Fruit fly (Drosophila melanogaster) whole organism, embryonic: ENCODE results near the gene CG34290.

Experiments
- CG10267 ChIP-seq: fragments of 200-800 bp; sonication (Bioruptor generic); optimal IDR thresholded peaks from 2 replicates; lab custom pipeline; 2018; ENCODE audit warnings: missing biosample characterization, mild to moderate bottlenecking, missing genetic modification characterization, moderate library complexity
- CG10654 ChIP-seq: fragments of 200-800 bp; sonication (Bioruptor generic); optimal IDR thresholded peaks from 2 replicates; lab custom pipeline; 2016; ENCODE audit warnings: missing biosample characterization, missing genetic modification characterization
- CG11093 ChIP-seq: fragments of 200-800 bp; sonication (Bioruptor generic); IDR thresholded peaks from 3 replicates; pipeline ENCODE4 v1.3.6; 2022; ENCODE audit warnings: missing biosample characterization, missing genetic modification characterization
- CG11398 ChIP-seq: fragments of 200-800 bp; sonication (Bioruptor generic); optimal IDR thresholded peaks from 2 replicates; lab custom pipeline; 2016; ENCODE audit warnings: missing biosample characterization, missing genetic modification characterization
- CG11456 ChIP-seq: fragments of 200-800 bp; sonication (Bioruptor generic); IDR thresholded peaks from 3 replicates; pipeline ENCODE4 v1.3.6; 2022; ENCODE audit warnings: missing biosample characterization, missing genetic modification characterization
- CG11696 ChIP-seq: fragments of 200-800 bp; sonication (Bioruptor generic); IDR thresholded peaks from 2 replicates; pipeline ENCODE4 v1.3.6; 2022; ENCODE audit warnings: missing biosample characterization, missing genetic modification characterization
- CG12299 ChIP-seq: fragments of 200-800 bp; sonication (Bioruptor generic); optimal IDR thresholded peaks from 2 replicates; lab custom pipeline; 2018; ENCODE audit warnings: missing biosample characterization, mild to moderate bottlenecking, missing genetic modification characterization
- CG1529 ChIP-seq: fragments of 200-800 bp; sonication (Bioruptor generic); optimal IDR thresholded peaks from 3 replicates; lab custom pipeline; 2018; ENCODE audit warnings: missing biosample characterization, missing genetic modification characterization
- CG15601 ChIP-seq: fragments of 200-800 bp; sonication (Bioruptor generic); optimal IDR thresholded peaks from 3 replicates; lab custom pipeline; 2019; ENCODE audit warnings: missing biosample characterization, mild to moderate bottlenecking, missing genetic modification characterization, moderate library complexity
- CG1603 ChIP-seq: fragments of 200-800 bp; sonication (Bioruptor generic); optimal IDR thresholded peaks from 2 replicates; lab custom pipeline; 2019; ENCODE audit warnings: missing biosample characterization, mild to moderate bottlenecking, missing genetic modification characterization, moderate library complexity
- CG2875 ChIP-seq: fragments of 200-800 bp; sonication (Bioruptor generic); optimal IDR thresholded peaks from 2 replicates; lab custom pipeline; 2017; ENCODE audit warnings: missing biosample characterization, mild to moderate bottlenecking, missing genetic modification characterization, missing genetic modification reagents
- CG32532 ChIP-seq: fragments of 200-800 bp; sonication (Bioruptor generic); IDR thresholded peaks from 2 replicates; pipeline ENCODE4 v1.3.6; 2022; ENCODE audit warnings: missing biosample characterization, missing genetic modification characterization
- CG3726 ChIP-seq: fragments of 200-800 bp; sonication (Bioruptor generic); IDR thresholded peaks from 3 replicates; pipeline ENCODE4, ENCODE4 v1.3.6; 2022; ENCODE audit warnings: missing biosample characterization, missing genetic modification characterization
- CG3847 ChIP-seq: fragments of 200-800 bp; sonication (Bioruptor generic); IDR thresholded peaks from 2 replicates; pipeline ENCODE4 v1.3.6; 2022; ENCODE audit warnings: missing biosample characterization, missing genetic modification characterization
- CG5953 ChIP-seq: fragments of 200-800 bp; sonication (Bioruptor generic); IDR thresholded peaks from 2 replicates; pipeline ENCODE4 v1.3.6; 2022; ENCODE audit warnings: missing biosample characterization, missing genetic modification characterization
- CG7786 ChIP-seq: fragments of 200-800 bp; sonication (Bioruptor generic); optimal IDR thresholded peaks from 2 replicates; lab custom pipeline; 2016; ENCODE audit warnings: missing biosample characterization, missing genetic modification characterization
- CG9727 ChIP-seq: fragments of 200-800 bp; sonication (Bioruptor generic); optimal IDR thresholded peaks from 3 replicates; lab custom pipeline; 2017; ENCODE audit warnings: missing biosample characterization, mild to moderate bottlenecking, missing genetic modification characterization
- D19B ChIP-seq: fragments of 200-800 bp; sonication (Bioruptor generic); optimal IDR thresholded peaks from 2 replicates; lab custom pipeline; 2017; ENCODE audit warnings: missing biosample characterization, mild to moderate bottlenecking, missing genetic modification characterization
- Dbx ChIP-seq: fragments of 200-800 bp; sonication (Bioruptor generic); IDR thresholded peaks from 3 replicates; pipeline ENCODE4 v1.3.6; 2022; ENCODE audit warnings: missing biosample characterization, missing genetic modification characterization
- Deaf1 ChIP-seq: fragments of 200-800 bp; optimal IDR thresholded peaks from 3 replicates; lab custom pipeline; 2019; ENCODE audit warnings: missing biosample characterization, mild to moderate bottlenecking, missing genetic modification characterization, moderate library complexity
- Doc3 ChIP-seq: fragments of 200-800 bp; sonication (Bioruptor generic); IDR thresholded peaks from 3 replicates; pipeline ENCODE4 v1.3.6; 2022; ENCODE audit warnings: missing biosample characterization, missing genetic modification characterization; ENCODE audit not compliant: partially characterized antibody
- Dp ChIP-seq: fragments of 200-800 bp; sonication (Bioruptor generic); optimal IDR thresholded peaks from 2 replicates; lab custom pipeline; 2018; ENCODE audit warnings: missing biosample characterization, mild to moderate bottlenecking, missing genetic modification characterization, moderate library complexity
- Fer2 ChIP-seq: fragments of 200-800 bp; sonication (Bioruptor generic); optimal IDR thresholded peaks from 2 replicates; lab custom pipeline; 2018; ENCODE audit warnings: missing biosample characterization, mild to moderate bottlenecking, missing genetic modification characterization, moderate library complexity
- Gsc ChIP-seq: fragments of 200-800 bp; sonication (Bioruptor generic); IDR thresholded peaks from 2 replicates; pipeline ENCODE4 v1.3.6; 2022; ENCODE audit warnings: missing biosample characterization, missing genetic modification characterization
- Hey ChIP-seq: fragments of 200-800 bp; sonication (Bioruptor generic); optimal IDR thresholded peaks from 3 replicates; lab custom pipeline; 2018; ENCODE audit warnings: missing biosample characterization, mild to moderate bottlenecking, missing genetic modification characterization
- Hmr ChIP-seq: fragments of 200-800 bp; sonication (Bioruptor generic); optimal IDR thresholded peaks from 3 replicates; lab custom pipeline; 2017; ENCODE audit warnings: mild to moderate bottlenecking, missing biosample characterization, missing genetic modification reagents, missing genetic modification characterization
- Hsf ChIP-seq: fragments of 200-800 bp; sonication (Bioruptor generic); optimal IDR thresholded peaks from 3 replicates; lab custom pipeline; 2016; ENCODE audit warnings: missing biosample characterization, missing genetic modification characterization
- Optix ChIP-seq: fragments of 200-800 bp; sonication (Bioruptor generic); IDR thresholded peaks from 3 replicates; pipeline ENCODE4 v1.3.6; 2022; ENCODE audit warnings: missing biosample characterization, missing genetic modification characterization
- Pdp1 ChIP-seq, 2 experiments: fragments of 200-800 bp; sonication (Bioruptor generic); optimal IDR thresholded peaks; 3 replicates each; lab custom pipeline; 2016; ENCODE audit warnings: missing biosample characterization in 2 of 2, missing genetic modification characterization in 2 of 2, mild to moderate bottlenecking in 1 of 2, moderate library complexity in 1 of 2
- Poxn ChIP-seq: fragments of 200-800 bp; sonication (Bioruptor generic); IDR thresholded peaks from 2 replicates; pipeline ENCODE4 v1.3.6; 2022; ENCODE audit warnings: missing biosample characterization, missing genetic modification characterization
- Ravus ChIP-seq: fragments of 200-800 bp; sonication (Bioruptor generic); IDR thresholded peaks from 2 replicates; pipeline ENCODE4 v1.3.6; 2022; ENCODE audit warnings: missing biosample characterization, missing genetic modification characterization
- Sry-δ ChIP-seq: fragments of 200-800 bp; sonication (Bioruptor generic); optimal IDR thresholded peaks from 2 replicates; lab custom pipeline; 2016; ENCODE audit warnings: missing biosample characterization, missing genetic modification characterization
- Trl ChIP-seq, 3 experiments: fragments of >200 bp in 2 of 3; fragments of 200-800 bp in 1 of 3; sonication (Bioruptor generic) in 1 of 3; optimal IDR thresholded peaks; 2 replicates in 1 of 3; 3 replicates in 2 of 3; lab custom pipeline; 2016 to 2017; ENCODE audit warnings: missing biosample characterization in 1 of 3, missing genetic modification characterization in 1 of 3
- cas ChIP-seq: fragments of 200-800 bp; sonication (Bioruptor generic); IDR thresholded peaks from 2 replicates; pipeline ENCODE4 v1.3.6; 2022; ENCODE audit warnings: missing biosample characterization, missing genetic modification characterization
- danr ChIP-seq: fragments of 200-800 bp; sonication (Bioruptor generic); IDR thresholded peaks from 2 replicates; pipeline ENCODE4 v1.3.6; 2022; ENCODE audit warnings: missing biosample characterization, missing genetic modification characterization
- dmrt11E ChIP-seq: fragments of 200-800 bp; sonication (Bioruptor generic); optimal IDR thresholded peaks from 3 replicates; lab custom pipeline; 2018; ENCODE audit warnings: missing biosample characterization, mild to moderate bottlenecking, missing genetic modification characterization, moderate library complexity
- esg ChIP-seq: fragments of 200-800 bp; sonication (Bioruptor generic); conservative IDR thresholded peaks from 2 replicates; pipeline ENCODE4 v1.3.6; 2022; ENCODE audit warnings: missing biosample characterization, missing genetic modification characterization
- gce ChIP-seq: fragments of 200-800 bp; sonication (Bioruptor generic); IDR thresholded peaks from 3 replicates; pipeline ENCODE4 v1.3.6; 2022; ENCODE audit warnings: missing biosample characterization, missing genetic modification characterization
- gem ChIP-seq: fragments of 200-800 bp; sonication (Bioruptor generic); optimal IDR thresholded peaks from 2 replicates; lab custom pipeline; 2019; ENCODE audit warnings: missing biosample characterization, mild to moderate bottlenecking, missing genetic modification characterization, moderate library complexity
- grau ChIP-seq: fragments of 200-800 bp; optimal IDR thresholded peaks from 3 replicates; lab custom pipeline; 2019; ENCODE audit warnings: missing biosample characterization, mild to moderate bottlenecking, missing genetic modification characterization, moderate library complexity
- gro ChIP-seq: fragments of 200-800 bp; sonication (Bioruptor generic); optimal IDR thresholded peaks from 2 replicates; lab custom pipeline; 2016; ENCODE audit warnings: missing biosample characterization, missing genetic modification characterization
- hbn ChIP-seq: fragments of 200-800 bp; sonication (Bioruptor generic); IDR thresholded peaks from 2 replicates; pipeline ENCODE4 v1.3.6; 2022; ENCODE audit warnings: missing biosample characterization, missing genetic modification characterization; ENCODE audit not compliant: partially characterized antibody
- hkb ChIP-seq, 2 experiments: fragments of 200-800 bp in 1 of 2; fragments of >200 bp in 1 of 2; sonication (Bioruptor generic) in 1 of 2; IDR thresholded peaks in 1 of 2; optimal IDR thresholded peaks in 1 of 2; 2 replicates each; pipeline versions ENCODE4 v1.3.6 to Lab custom; 2017 to 2022; ENCODE audit warnings: missing biosample characterization in 1 of 2, missing genetic modification characterization in 1 of 2
- ken ChIP-seq: fragments of 200-800 bp; sonication (Bioruptor generic); IDR thresholded peaks from 3 replicates; pipeline ENCODE4 v1.3.6; 2022; ENCODE audit warnings: missing biosample characterization, missing genetic modification characterization
- nmo ChIP-seq: fragments of 200-800 bp; sonication (Bioruptor generic); optimal IDR thresholded peaks from 2 replicates; lab custom pipeline; 2018; ENCODE audit warnings: missing biosample characterization, mild to moderate bottlenecking, missing genetic modification characterization, moderate library complexity
- odd ChIP-seq: fragments of 200-800 bp; sonication (Bioruptor generic); optimal IDR thresholded peaks from 2 replicates; lab custom pipeline; 2017; ENCODE audit warnings: missing biosample characterization, mild to moderate bottlenecking, missing genetic modification characterization
- sd ChIP-seq: fragments of 200-800 bp; sonication (Bioruptor generic); optimal IDR thresholded peaks from 3 replicates; lab custom pipeline; 2018; ENCODE audit warnings: missing biosample characterization, mild to moderate bottlenecking, missing genetic modification characterization, moderate library complexity
- stwl ChIP-seq: fragments of 200-800 bp; sonication (Bioruptor generic); optimal IDR thresholded peaks from 3 replicates; lab custom pipeline; 2018; ENCODE audit warnings: missing biosample characterization, mild to moderate bottlenecking, missing genetic modification characterization, moderate library complexity
- unpg ChIP-seq: fragments of 200-800 bp; sonication (Bioruptor generic); optimal IDR thresholded peaks from 3 replicates; lab custom pipeline; 2018; ENCODE audit warnings: missing biosample characterization, mild to moderate bottlenecking, missing genetic modification characterization, moderate library complexity

CG34290 gene

DNA sequence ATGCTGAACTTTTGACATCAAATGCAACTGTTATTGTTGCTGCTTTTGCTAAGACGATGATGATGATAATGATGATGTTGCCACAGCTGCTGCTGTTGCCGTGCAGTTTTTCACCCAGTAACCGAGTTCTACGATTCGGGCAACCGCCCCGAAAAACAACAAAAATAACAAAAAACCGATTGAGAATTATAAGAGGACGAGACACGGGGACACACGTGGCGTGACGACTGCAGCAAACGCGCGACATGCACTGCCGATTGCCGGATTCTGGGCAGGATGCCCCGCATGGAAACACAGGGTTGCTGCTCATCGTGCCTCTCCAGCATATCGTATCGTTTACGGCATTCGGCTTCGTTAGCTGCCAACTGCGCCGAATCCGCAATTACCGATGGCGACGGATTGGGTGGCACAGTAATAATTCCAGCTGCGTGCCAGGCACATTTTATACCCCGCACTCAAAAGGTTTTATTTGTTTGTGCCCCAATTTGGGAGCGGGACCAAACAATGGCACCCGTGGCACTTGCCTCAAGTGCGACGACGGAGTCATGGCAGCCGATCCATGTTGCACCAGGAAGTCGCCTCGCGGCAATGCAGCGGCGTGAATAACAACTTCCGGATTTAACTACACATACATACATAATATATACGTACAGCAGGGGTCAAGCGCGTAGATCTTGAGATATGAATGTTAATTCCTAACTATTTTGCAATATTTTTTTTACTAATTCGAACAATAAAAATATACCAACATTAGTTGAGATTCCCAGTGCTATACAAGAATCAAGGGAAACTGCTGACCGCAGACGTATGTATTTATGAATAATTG, 25.8 kb downstream of the CG34290 start (continued):
- no peak for TF ChIP-seq CG10267 (tag; lab: Kevin White, UChicago)
- no peak for TF ChIP-seq CG9727 (GFP tag; lab: Kevin White, UChicago)
- TF ChIP-seq Trl (optimal IDR thresholded peaks at IDR 0.05; lab: Kevin White, UChicago), result no peak
- no peak for TF ChIP-seq Trl (GFP tag; optimal IDR thresholded peaks at IDR 0.05; lab: Kevin White, UChicago)
- no peak for TF ChIP-seq Sry-δ (GFP tag; lab: Kevin White, UChicago)
- no peak for TF ChIP-seq CG11093 (GFP tag; lab: Robert Waterston, UW)
- 0 out of 2 replicates have a peak, but pooled peaks have one; percentile 65 for TF ChIP-seq CG11696 (GFP tag; lab: Robert Waterston, UW)
- no peak for TF ChIP-seq CG15601 (tag; lab: Kevin White, UChicago)
- no peak for TF ChIP-seq CG1603 (tag; lab: Kevin White, UChicago)
- no peak for TF ChIP-seq Fer2 (tag; lab: Kevin White, UChicago)
- TF ChIP-seq Ravus (GFP tag; lab: Robert Waterston, UW), result no peak
- TF ChIP-seq CG12299 (tag; lab: Kevin White, UChicago), result no peak
- TF ChIP-seq gce (GFP tag; lab: Robert Waterston, UW), result no peak
- TF ChIP-seq gem (tag; lab: Kevin White, UChicago), result peak; percentile 25
- no peak for TF ChIP-seq Poxn (GFP tag; lab: Robert Waterston, UW)
- no peak for TF ChIP-seq CG3847 (GFP tag; lab: Robert Waterston, UW)
- TF ChIP-seq unpg, result no peak
- no peak for TF ChIP-seq CG3726
- TF ChIP-seq gro (GFP tag; lab: Kevin White, UChicago), result no peak
- no peak for TF ChIP-seq cas
- TF ChIP-seq hbn (GFP tag; lab: Robert Waterston, UW), result no peak
- TF ChIP-seq Hmr (GFP tag; lab: Kevin White, UChicago), result no peak
- TF ChIP-seq grau (tag; lab: Kevin White, UChicago), result peak; percentile 13
- no peak for TF ChIP-seq Dp
- no peak for TF ChIP-seq Doc3
- TF ChIP-seq Deaf1, result peak; percentile 92
- TF ChIP-seq Pdp1 (GFP tag; optimal IDR thresholded peaks at IDR 0.05; lab: Kevin White, UChicago), result no peak
- no peak for TF ChIP-seq CG32532 (GFP tag; lab: Robert Waterston, UW)
- peak; percentile 28 for TF ChIP-seq Hey (tag; lab: Kevin White, UChicago)
- TF ChIP-seq stwl (tag; lab: Kevin White, UChicago), result no peak
- no peak for TF ChIP-seq dmrt11E (tag; lab: Kevin White, UChicago)
- TF ChIP-seq nmo (GFP tag; lab: Kevin White, UChicago), result no peak
- TF ChIP-seq odd, result no peak
- no peak for TF ChIP-seq Dbx (GFP tag; lab: Robert Waterston, UW)
- TF ChIP-seq danr, result no peak
- TF ChIP-seq CG7786 (GFP tag; lab: Kevin White, UChicago), result no peak
- no peak for TF ChIP-seq CG1529 (GFP tag; lab: Kevin White, UChicago)
- no peak for TF ChIP-seq CG11398 (GFP tag; lab: Kevin White, UChicago)
- no peak for TF ChIP-seq sd (tag; lab: Kevin White, UChicago)
- TF ChIP-seq CG11456, result no peak
- 0 out of 3 replicates have a peak, but pooled peaks have one; percentile 13 for TF ChIP-seq ken (GFP tag; lab: Robert Waterston, UW)
- TF ChIP-seq Hsf, result no peak
- no peak for TF ChIP-seq esg (GFP tag; lab: Robert Waterston, UW)
- TF ChIP-seq Optix (GFP tag; lab: Robert Waterston, UW), result no peak
- TF ChIP-seq CG5953 (GFP tag; lab: Robert Waterston, UW), result no peak
- no peak for TF ChIP-seq hkb (optimal IDR thresholded peaks at IDR 0.05; lab: Kevin White, UChicago)
- TF ChIP-seq hkb (GFP tag; IDR thresholded peaks at IDR 0.05; lab: Robert Waterston, UW), result 0 out of 2 replicates have a peak, but pooled peaks have one; percentile 9
- TF ChIP-seq CG2875 (GFP tag; lab: Kevin White, UChicago), result no peak
- no peak for TF ChIP-seq CG10654 (GFP tag; lab: Kevin White, UChicago)
- peak; percentile 82 for TF ChIP-seq D19B
- no peak for TF ChIP-seq Gsc (GFP tag; lab: Robert Waterston, UW)
